Worm (Caenorhabditis elegans) whole organism, L1 larva: ENCODE measurements around the gene tut-2.
A peak's percentile ranks its signal among the peaks of the same experiment; 100 is the strongest.

Source experiments
- F16B12.6 ChIP-seq: fragments of 150-350 bp; optimal IDR thresholded peaks from 2 replicates; lab custom pipeline; 2014; ENCODE audit warnings: missing biosample characterization, missing genetic modification characterization
- aha-1 ChIP-seq: fragments of 150-350 bp; optimal IDR thresholded peaks from 2 replicates; lab custom pipeline; 2014; ENCODE audit warnings: missing biosample characterization, missing genetic modification characterization
- alr-1 ChIP-seq: fragments of 200-800 bp; sonication (Bioruptor generic); optimal IDR thresholded peaks from 2 replicates; lab custom pipeline; 2018; ENCODE audit warnings: borderline replicate concordance, mild to moderate bottlenecking, missing genetic modification characterization, missing compliant biosample characterization
- aly-2 ChIP-seq: fragments of 150-350 bp; optimal IDR thresholded peaks from 2 replicates; lab custom pipeline; 2014; ENCODE audit warnings: missing biosample characterization, missing genetic modification characterization
- elt-3 ChIP-seq, 6 experiments: fragments of 150-350 bp in 1 of 6; sonication (generic microtip); optimal IDR thresholded peaks; 2 replicates each; lab custom pipeline; 2017 to 2018; ENCODE audit warnings: missing biosample characterization in 6 of 6, missing genetic modification characterization in 6 of 6, inconsistent platforms in 1 of 6
- fkh-10 ChIP-seq: sonication (generic microtip); optimal IDR thresholded peaks from 2 replicates; lab custom pipeline; 2017; ENCODE audit warnings: missing biosample characterization, missing genetic modification reagents, missing genetic modification characterization
- lin-13 ChIP-seq: fragments of 150-350 bp; optimal IDR thresholded peaks from 2 replicates; lab custom pipeline; 2014; ENCODE audit warnings: missing biosample characterization, missing genetic modification reagents, missing genetic modification characterization
- lsy-2 ChIP-seq, 2 experiments: fragments of 150-350 bp; optimal IDR thresholded peaks; 2 replicates each; lab custom pipeline; 2014; ENCODE audit warnings: missing biosample characterization in 2 of 2, missing genetic modification characterization in 2 of 2
- nhr-12 ChIP-seq: sonication (generic microtip); optimal IDR thresholded peaks from 2 replicates; lab custom pipeline; 2017; ENCODE audit warnings: missing biosample characterization, missing genetic modification characterization
- pag-3 ChIP-seq: sonication (generic microtip); optimal IDR thresholded peaks from 2 replicates; lab custom pipeline; 2017; ENCODE audit warnings: missing genetic modification characterization, mild to moderate bottlenecking, missing compliant biosample characterization, antibody characterized with exemption, borderline replicate concordance; ENCODE audit not compliant: insufficient read depth
- pqm-1 ChIP-seq: sonication (generic microtip); optimal IDR thresholded peaks from 3 replicates; lab custom pipeline; 2017; ENCODE audit warnings: missing biosample characterization, missing genetic modification characterization
- sox-4 ChIP-seq: sonication (generic microtip); optimal IDR thresholded peaks from 2 replicates; lab custom pipeline; 2016; ENCODE audit warnings: missing genetic modification characterization, missing compliant biosample characterization
- unc-86 ChIP-seq: sonication (generic microtip); optimal IDR thresholded peaks from 2 replicates; lab custom pipeline; 2016; ENCODE audit warnings: missing genetic modification characterization, missing compliant biosample characterization
- xbp-1 ChIP-seq: sonication (generic microtip); optimal IDR thresholded peaks from 2 replicates; lab custom pipeline; 2016; ENCODE audit warnings: missing genetic modification characterization, missing compliant biosample characterization

DNA sequence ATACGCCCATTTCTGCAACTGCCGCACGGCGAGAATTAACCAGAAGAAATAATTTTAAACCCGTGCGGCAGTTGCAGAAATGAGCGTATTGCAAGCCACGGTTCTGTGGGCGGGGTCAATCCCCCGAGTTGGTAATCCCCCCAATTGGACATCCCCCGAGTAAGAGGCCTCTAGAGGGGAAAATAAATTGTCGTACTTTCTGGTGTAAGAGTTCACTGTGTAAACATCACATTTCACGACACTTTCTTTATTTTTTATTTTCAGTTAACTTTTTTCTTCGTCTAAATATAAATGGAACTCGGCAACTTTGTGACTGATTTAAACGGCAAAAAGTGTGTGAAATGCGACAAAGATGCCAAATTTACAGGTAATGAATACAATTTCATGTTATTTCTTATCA lies at the start of gene tut-2:
- peak; percentile 76 for TF ChIP-seq F16B12.6 (tag; lab: Kevin White, UChicago)
- no peak for TF ChIP-seq lsy-2 (tag; optimal IDR thresholded peaks at IDR 0.05; lab: Kevin White, UChicago)
- no peak for TF ChIP-seq nhr-12 (tag; lab: Kevin White, UChicago)
- no peak for TF ChIP-seq alr-1
- no peak for TF ChIP-seq pag-3 (tag; lab: Kevin White, UChicago)
- TF ChIP-seq aly-2 (tag; lab: Kevin White, UChicago) = no peak
- TF ChIP-seq pqm-1 (tag; lab: Kevin White, UChicago) = no peak
- TF ChIP-seq sox-4 (tag; lab: Kevin White, UChicago) = no peak
- TF ChIP-seq aha-1 (tag; lab: Kevin White, UChicago) = no peak
- no peak for TF ChIP-seq xbp-1 (tag; lab: Kevin White, UChicago)
- TF ChIP-seq elt-3 (tag; optimal IDR thresholded peaks at IDR 0.05; lab: Kevin White, UChicago) = no peak
- no peak for TF ChIP-seq fkh-10 (GFP tag; lab: Kevin White, UChicago)
- no peak for TF ChIP-seq lin-13 (GFP tag; lab: Kevin White, UChicago)
- TF ChIP-seq unc-86 (tag; lab: Kevin White, UChicago) = no peak
